Fruit fly (Drosophila melanogaster) whole organism: ENCODE data around the gene AdoR.

Experiments used
- EcR ChIP-seq, 2 experiments: fragments of >200 bp; optimal IDR thresholded peaks; 2 replicates each; lab custom pipeline; 2017; ENCODE audit warnings: missing biosample characterization in 2 of 2, missing genetic modification characterization in 2 of 2, missing genetic modification reagents in 2 of 2
- pan ChIP-seq: fragments of >200 bp; optimal IDR thresholded peaks from 2 replicates; lab custom pipeline; 2017
- psq ChIP-seq: fragments of >200 bp; optimal IDR thresholded peaks from 2 replicates; lab custom pipeline; 2017
- usp ChIP-seq: fragments of >200 bp; optimal IDR thresholded peaks from 2 replicates; lab custom pipeline; 2017; ENCODE audit warnings: missing biosample characterization, missing genetic modification characterization, mixed read lengths

- no peak for TF ChIP-seq usp (GFP tag; lab: Kevin White, UChicago)
- TF ChIP-seq psq = no peak
- TF ChIP-seq EcR (GFP tag; optimal IDR thresholded peaks at IDR 0.05; lab: Kevin White, UChicago) = no peak
- no peak for TF ChIP-seq pan (lab: Kevin White, UChicago)
Observed at dm6 chr3R:30195606-30196049, 46.2 kb upstream of the AdoR start.
